Worm (Caenorhabditis elegans) whole organism, late embryonic: Measurements from ENCODE around the gene chil-11.
A peak's percentile ranks its signal among the peaks of the same experiment; 100 is the strongest.

Source experiments
- C08G9.2 ChIP-seq: sonication (generic microtip); optimal IDR thresholded peaks from 2 replicates; lab custom pipeline; 2016; ENCODE audit warnings: mild to moderate bottlenecking, missing genetic modification characterization, moderate library complexity, missing compliant biosample characterization
- C38D4.7 ChIP-seq: fragments of 200-800 bp; sonication (Bioruptor generic); optimal IDR thresholded peaks from 2 replicates; lab custom pipeline; 2018; ENCODE audit warnings: mild to moderate bottlenecking, missing genetic modification characterization, moderate library complexity, missing compliant biosample characterization
- T23F11.4 ChIP-seq: fragments of 200-800 bp; sonication (Bioruptor generic); optimal IDR thresholded peaks from 2 replicates; lab custom pipeline; 2018; ENCODE audit warnings: mild to moderate bottlenecking, missing genetic modification characterization, missing compliant biosample characterization
- ama-1 ChIP-seq: fragments of 150-350 bp; optimal IDR thresholded peaks from 2 replicates; lab custom pipeline; 2014
- ceh-19 ChIP-seq: fragments of 200-800 bp; sonication (Bioruptor generic); optimal IDR thresholded peaks from 2 replicates; lab custom pipeline; 2018; ENCODE audit warnings: mild to moderate bottlenecking, missing genetic modification characterization, missing compliant biosample characterization
- ceh-2 ChIP-seq: sonication (generic microtip); optimal IDR thresholded peaks from 2 replicates; lab custom pipeline; 2016; ENCODE audit warnings: missing genotype, missing genetic modification characterization, missing compliant biosample characterization
- ceh-24 ChIP-seq: sonication (generic microtip); optimal IDR thresholded peaks from 2 replicates; lab custom pipeline; 2016; ENCODE audit warnings: mild to moderate bottlenecking, missing genetic modification characterization, missing compliant biosample characterization
- ceh-30 ChIP-seq: fragments of 150-350 bp; optimal IDR thresholded peaks from 2 replicates; lab custom pipeline; 2014; ENCODE audit warnings: missing biosample characterization, missing genetic modification characterization
- ceh-31 ChIP-seq: sonication (generic microtip); optimal IDR thresholded peaks from 2 replicates; lab custom pipeline; 2016; ENCODE audit warnings: missing genetic modification characterization, missing compliant biosample characterization
- ceh-34 ChIP-seq: sonication (generic microtip); optimal IDR thresholded peaks from 2 replicates; lab custom pipeline; 2016; ENCODE audit warnings: mild to moderate bottlenecking, missing genetic modification characterization, missing compliant biosample characterization
- ceh-48 ChIP-seq: sonication (generic microtip); optimal IDR thresholded peaks from 2 replicates; lab custom pipeline; 2016; ENCODE audit warnings: missing genetic modification characterization, inconsistent platforms, missing compliant biosample characterization
- ceh-6 ChIP-seq: fragments of 200-800 bp; sonication (Bioruptor generic); optimal IDR thresholded peaks from 2 replicates; lab custom pipeline; 2018; ENCODE audit warnings: mild to moderate bottlenecking, missing genetic modification characterization, missing compliant biosample characterization
- ceh-9 ChIP-seq: sonication (generic microtip); optimal IDR thresholded peaks from 2 replicates; lab custom pipeline; 2016; ENCODE audit warnings: mild to moderate bottlenecking, missing genetic modification characterization, inconsistent platforms, missing compliant biosample characterization
- dmd-4 ChIP-seq: sonication (generic microtip); optimal IDR thresholded peaks from 2 replicates; lab custom pipeline; 2016; ENCODE audit warnings: borderline replicate concordance, missing genetic modification characterization, missing compliant biosample characterization
- dve-1 ChIP-seq: sonication (generic microtip); optimal IDR thresholded peaks from 2 replicates; lab custom pipeline; 2017; ENCODE audit warnings: antibody characterized with exemption, mild to moderate bottlenecking, missing genetic modification characterization, missing compliant biosample characterization
- elt-2 ChIP-seq: sonication (generic microtip); optimal IDR thresholded peaks from 2 replicates; lab custom pipeline; 2016; ENCODE audit warnings: missing genetic modification reagents, missing genetic modification characterization, missing compliant biosample characterization
- ets-4 ChIP-seq: sonication (generic microtip); optimal IDR thresholded peaks from 2 replicates; lab custom pipeline; 2016; ENCODE audit warnings: missing genetic modification characterization, missing compliant biosample characterization
- hlh-13 ChIP-seq: fragments of 200-800 bp; sonication (Bioruptor generic); optimal IDR thresholded peaks from 2 replicates; lab custom pipeline; 2018; ENCODE audit warnings: mild to moderate bottlenecking, missing genetic modification characterization, missing compliant biosample characterization
- hlh-6 ChIP-seq: sonication (generic microtip); optimal IDR thresholded peaks from 2 replicates; lab custom pipeline; 2016; ENCODE audit warnings: missing genotype, missing genetic modification characterization, missing compliant biosample characterization
- lin-11 ChIP-seq: fragments of 200-800 bp; sonication (Bioruptor generic); optimal IDR thresholded peaks from 2 replicates; lab custom pipeline; 2018; ENCODE audit warnings: mild to moderate bottlenecking, missing genetic modification characterization, missing compliant biosample characterization
- madf-2 ChIP-seq: sonication (generic microtip); optimal IDR thresholded peaks from 2 replicates; lab custom pipeline; 2017; ENCODE audit warnings: missing genetic modification characterization, missing compliant biosample characterization
- mec-3 ChIP-seq: sonication (generic microtip); optimal IDR thresholded peaks from 2 replicates; lab custom pipeline; 2016; ENCODE audit warnings: borderline replicate concordance, missing genetic modification characterization, missing compliant biosample characterization
- nfya-1 ChIP-seq: sonication (generic microtip); optimal IDR thresholded peaks from 2 replicates; lab custom pipeline; 2017; ENCODE audit warnings: missing genetic modification characterization, mild to moderate bottlenecking, missing compliant biosample characterization, antibody characterized with exemption, moderate library complexity
- nhr-232 ChIP-seq: sonication (generic microtip); optimal IDR thresholded peaks from 2 replicates; lab custom pipeline; 2016; ENCODE audit warnings: missing genetic modification characterization, missing compliant biosample characterization
- npax-4 ChIP-seq: sonication (generic microtip); optimal IDR thresholded peaks from 2 replicates; lab custom pipeline; 2016; ENCODE audit warnings: missing genetic modification characterization, missing compliant biosample characterization
- odd-2 ChIP-seq: sonication (generic microtip); optimal IDR thresholded peaks from 2 replicates; lab custom pipeline; 2017; ENCODE audit warnings: antibody characterized with exemption, mild to moderate bottlenecking, missing genetic modification characterization, missing compliant biosample characterization
- pat-9 ChIP-seq: fragments of 200-800 bp; sonication (Bioruptor generic); optimal IDR thresholded peaks from 2 replicates; lab custom pipeline; 2018; ENCODE audit warnings: mild to moderate bottlenecking, missing genetic modification characterization, moderate library complexity, missing compliant biosample characterization
- pax-1 ChIP-seq: fragments of 150-350 bp; optimal IDR thresholded peaks from 2 replicates; lab custom pipeline; 2014; ENCODE audit warnings: missing biosample characterization, missing genetic modification characterization
- pqm-1 ChIP-seq: sonication (generic microtip); optimal IDR thresholded peaks from 2 replicates; lab custom pipeline; 2016; ENCODE audit warnings: missing genetic modification characterization, missing compliant biosample characterization
- ref-2 ChIP-seq: sonication (generic microtip); optimal IDR thresholded peaks from 2 replicates; lab custom pipeline; 2016; ENCODE audit warnings: missing genetic modification characterization, missing compliant biosample characterization
- rnt-1 ChIP-seq: sonication (generic microtip); optimal IDR thresholded peaks from 2 replicates; lab custom pipeline; 2016; ENCODE audit warnings: missing genetic modification characterization, missing compliant biosample characterization
- sdc-2 ChIP-seq: sonication (generic microtip); optimal IDR thresholded peaks from 2 replicates; lab custom pipeline; 2016; ENCODE audit warnings: missing genotype, missing genetic modification characterization, missing compliant biosample characterization
- tbx-7 ChIP-seq: sonication (generic microtip); optimal IDR thresholded peaks from 2 replicates; lab custom pipeline; 2016; ENCODE audit warnings: missing genotype, missing genetic modification characterization, missing compliant biosample characterization
- unc-3 ChIP-seq, 2 experiments: fragments of 200-800 bp in 1 of 2; sonication (Bioruptor generic) in 1 of 2; sonication (generic microtip) in 1 of 2; conservative IDR thresholded peaks in 1 of 2; optimal IDR thresholded peaks in 1 of 2; 2 replicates each; pipeline versions ENCODE4 v1.3.6 to Lab custom; 2016 to 2022; ENCODE audit warnings: missing compliant biosample characterization in 2 of 2, missing genetic modification characterization in 2 of 2, missing genetic modification reagents in 1 of 2
- unc-55 ChIP-seq: sonication (generic microtip); optimal IDR thresholded peaks from 2 replicates; lab custom pipeline; 2017; ENCODE audit warnings: missing biosample characterization, missing genetic modification reagents, missing genetic modification characterization
- ztf-16 ChIP-seq: sonication (generic microtip); optimal IDR thresholded peaks from 2 replicates; lab custom pipeline; 2017; ENCODE audit warnings: missing genetic modification characterization, missing compliant biosample characterization

The chil-11 gene

ce11 chrIV:5741045-5741444, at the start of gene chil-11:
TSS of gene chil-11 (plus strand) at chrIV:5741345.
- no peak for TF ChIP-seq hlh-6
- TF ChIP-seq madf-2, result no peak
- no peak for TF ChIP-seq pqm-1
- TF ChIP-seq lin-11 (tag; lab: Kevin White, UChicago), result no peak
- TF ChIP-seq ama-1 (lab: Kevin White, UChicago), result no peak
- no peak for TF ChIP-seq ceh-34 (tag; lab: Kevin White, UChicago)
- TF ChIP-seq dmd-4 (tag; lab: Kevin White, UChicago), result no peak
- TF ChIP-seq C08G9.2 (tag; lab: Kevin White, UChicago), result no peak
- no peak for TF ChIP-seq elt-2 (tag; lab: Kevin White, UChicago)
- TF ChIP-seq rnt-1 (tag; lab: Kevin White, UChicago), result no peak
- no peak for TF ChIP-seq sdc-2 (tag; lab: Kevin White, UChicago)
- TF ChIP-seq ceh-48, result no peak
- no peak for TF ChIP-seq ref-2 (tag; lab: Kevin White, UChicago)
- TF ChIP-seq odd-2 (tag; lab: Kevin White, UChicago), result no peak
- no peak for TF ChIP-seq dve-1 (tag; lab: Kevin White, UChicago)
- TF ChIP-seq ceh-30 (tag; lab: Kevin White, UChicago), result no peak
- no peak for TF ChIP-seq ets-4 (tag; lab: Kevin White, UChicago)
- no peak for TF ChIP-seq C38D4.7 (GFP tag; lab: Kevin White, UChicago)
- TF ChIP-seq mec-3 (tag; lab: Kevin White, UChicago), result no peak

DNA sequence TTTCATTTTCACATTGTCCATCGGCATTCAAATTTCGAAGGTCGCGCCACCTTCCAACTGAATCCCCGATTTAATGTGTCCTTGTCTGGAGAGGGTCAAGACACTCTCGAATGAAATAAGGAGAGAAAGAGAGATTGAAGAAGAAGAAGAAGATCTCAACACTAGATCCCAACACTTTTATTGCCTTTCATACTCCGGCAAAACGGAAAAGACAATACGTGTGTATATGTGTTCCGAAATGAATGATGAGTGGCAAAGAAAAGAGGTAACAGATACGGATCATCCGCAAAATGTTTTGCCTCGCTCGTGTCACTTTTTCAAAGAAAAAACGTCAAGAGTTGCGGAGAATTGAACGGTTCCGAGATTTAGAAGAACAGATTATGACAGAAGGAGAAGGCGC, 40.8 kb upstream of the chil-11 start:
- TF ChIP-seq mec-3 (tag; lab: Kevin White, UChicago) (no peak), unc-3 (GFP tag; conservative IDR thresholded peaks at IDR 0.05; lab: Robert Waterston, UW) (no peak), unc-3 (tag; optimal IDR thresholded peaks at IDR 0.05; lab: Kevin White, UChicago) (no peak), ceh-6 (GFP tag; lab: Kevin White, UChicago) (no peak), ztf-16 (no peak), ceh-19 (GFP tag; lab: Kevin White, UChicago) (no peak), tbx-7 (no peak), ets-4 (tag; lab: Kevin White, UChicago) (no peak), hlh-13 (GFP tag; lab: Kevin White, UChicago) (no peak), unc-55 (GFP tag; lab: Kevin White, UChicago) (peak; percentile 3)
- TF ChIP-seq, all 69 proteins: peak for 1

DNA sequence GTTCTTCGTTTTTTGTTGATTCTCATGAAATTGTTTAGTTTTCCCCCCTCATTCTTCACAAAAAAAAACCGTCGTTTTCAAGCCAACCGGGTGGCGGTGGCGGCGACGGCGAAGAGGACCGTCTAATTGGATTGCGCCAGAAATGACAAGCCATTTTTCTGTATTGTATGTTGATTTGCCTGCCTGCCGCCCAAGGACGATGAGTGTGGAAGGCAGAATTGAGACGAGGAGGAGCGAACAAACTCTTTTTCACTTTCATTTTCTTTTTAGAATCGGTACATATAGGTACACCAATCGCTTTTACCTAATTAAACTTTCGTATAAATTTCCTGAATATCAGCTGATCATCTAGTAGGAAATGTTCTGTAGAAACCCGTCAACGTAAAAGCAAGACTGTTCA, 39.5 kb upstream of the chil-11 start:
- no peak for TF ChIP-seq npax-4

DNA sequence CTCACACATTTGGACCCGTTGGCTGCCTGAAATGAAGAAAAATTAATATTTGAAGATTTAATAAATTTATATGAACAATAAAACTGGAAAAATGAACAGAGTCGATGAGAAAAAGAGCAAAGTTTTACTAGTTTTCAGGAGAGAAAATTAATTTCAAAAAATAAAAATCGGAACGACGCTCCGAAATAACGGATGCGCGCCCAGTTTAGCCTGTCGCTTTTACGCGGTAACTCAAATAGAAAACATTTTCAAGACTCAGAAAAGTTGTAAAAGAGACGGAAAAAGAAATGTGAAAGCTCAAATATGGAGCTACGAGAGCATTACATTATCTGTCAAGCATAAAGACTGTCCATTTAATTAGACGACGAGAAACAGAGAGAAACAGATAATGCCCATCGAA, 37.7 kb upstream of the chil-11 start, which contains the start of the genes C55C3.73 and perm-5:
C55C3.73 (minus strand) TSS at position 9 of the 400 bp plus-strand sequence.
perm-5 (minus strand) TSS at position 26 of the 400 bp plus-strand sequence.
- TF ChIP-seq T23F11.4 (GFP tag; lab: Kevin White, UChicago) (no peak), pax-1 (tag; lab: Kevin White, UChicago) (no peak), C38D4.7 (GFP tag; lab: Kevin White, UChicago) (no peak), nfya-1 (tag; lab: Kevin White, UChicago) (no peak), ceh-24 (tag; lab: Kevin White, UChicago) (no peak), nhr-232 (tag; lab: Kevin White, UChicago) (no peak), pat-9 (tag; lab: Kevin White, UChicago) (no peak), unc-55 (GFP tag; lab: Kevin White, UChicago) (no peak), ref-2 (tag; lab: Kevin White, UChicago) (no peak), elt-2 (tag; lab: Kevin White, UChicago) (no peak), ceh-34 (tag; lab: Kevin White, UChicago) (no peak), ceh-31 (no peak), dve-1 (tag; lab: Kevin White, UChicago) (no peak), ceh-2 (tag; lab: Kevin White, UChicago) (no peak), ceh-9 (tag; lab: Kevin White, UChicago) (no peak)
